Fruit fly (Drosophila melanogaster): Measurements from ENCODE around the gene CG31121.
A peak's percentile ranks its signal among the peaks of the same experiment; 100 is the strongest.

The CG31121 gene

dm6 chr3R:24878655-24879054 lies 15.8 kb downstream of the CG31121 start:
- TF ChIP-seq Rel (GFP tag; optimal IDR thresholded peaks at IDR 0.05) = no peak
- TF ChIP-seq Rel (tag; optimal IDR thresholded peaks at IDR 0.05) = peak; percentile 73
- no peak for TF ChIP-seq tai (GFP tag; optimal IDR thresholded peaks at IDR 0.05)
- no peak for TF ChIP-seq br (GFP tag; optimal IDR thresholded peaks at IDR 0.05)

- TF ChIP-seq Rel (GFP tag; optimal IDR thresholded peaks at IDR 0.05) (no peak), Rel (tag; optimal IDR thresholded peaks at IDR 0.05) (peak; percentile 99), Myc (optimal IDR thresholded peaks at IDR 0.05) (peak; percentile 54), rgr (GFP tag; optimal IDR thresholded peaks at IDR 0.05) (no peak)
Measured at dm6 chr3R:24876843-24877457, 17.5 kb downstream of the CG31121 start, which contains the start of the genes CG11089 and CG31381. Gene CG11089, plus strand, starts transcription at chr3R:24877045. Gene CG31381, plus strand, starts transcription at chr3R:24877045.

dm6 chr3R:24875939-24876842 lies 18.2 kb downstream of the CG31121 start, which contains the start of gene CG3744:
Gene CG3744, minus strand, starts transcription at chr3R:24876654.
- TF ChIP-seq Sp1 (GFP tag; optimal IDR thresholded peaks at IDR 0.05) = peak; percentile 81
- peak; percentile 53 for TF ChIP-seq GATAd (GFP tag; optimal IDR thresholded peaks at IDR 0.05)
- TF ChIP-seq dl (GFP tag; optimal IDR thresholded peaks at IDR 0.05; ENCODE audit: insufficient read depth in 1 of 2, partially characterized antibody in 2 of 2) = no peak
- no peak for TF ChIP-seq Myc (optimal IDR thresholded peaks at IDR 0.05)
- no peak for TF ChIP-seq sage (GFP tag; optimal IDR thresholded peaks at IDR 0.05)
- no peak for TF ChIP-seq tai (GFP tag; optimal IDR thresholded peaks at IDR 0.05)
- no peak for TF ChIP-seq lola (GFP tag; optimal IDR thresholded peaks at IDR 0.05)
- TF ChIP-seq rgr (GFP tag; optimal IDR thresholded peaks at IDR 0.05) = peak; percentile 81
- TF ChIP-seq jim (GFP tag; optimal IDR thresholded peaks at IDR 0.05) = peak; percentile 54
- no peak for TF ChIP-seq Jra (GFP tag; optimal IDR thresholded peaks at IDR 0.05)
- TF ChIP-seq OdsH (GFP tag; optimal IDR thresholded peaks at IDR 0.05) = peak; percentile 61
- no peak for TF ChIP-seq CrebA (GFP tag; optimal IDR thresholded peaks at IDR 0.05; ENCODE audit: borderline replicate concordance)
- peak; percentile 57 for TF ChIP-seq br (GFP tag; optimal IDR thresholded peaks at IDR 0.05)
- TF ChIP-seq Abd-B (GFP tag; optimal IDR thresholded peaks at IDR 0.05) = no peak
- TF ChIP-seq Mio (GFP tag; optimal IDR thresholded peaks at IDR 0.05) = no peak
- TF ChIP-seq Dif (GFP tag; optimal IDR thresholded peaks at IDR 0.05; ENCODE audit: partially characterized antibody) = no peak
- TF ChIP-seq Hnf4 (GFP tag; optimal IDR thresholded peaks at IDR 0.05) = no peak
- peak; percentile 68 for TF ChIP-seq ey (GFP tag; optimal IDR thresholded peaks at IDR 0.05)
- peak; percentile 88 for TF ChIP-seq woc (GFP tag; optimal IDR thresholded peaks at IDR 0.05)
- peak; percentile 59 for TF ChIP-seq fru (GFP tag; optimal IDR thresholded peaks at IDR 0.05)
- peak; percentile 78 for TF ChIP-seq h (GFP tag; optimal IDR thresholded peaks at IDR 0.05)
- peak in 1 of 2 experiments; percentile 87 for TF ChIP-seq foxo (GFP tag; optimal IDR thresholded peaks at IDR 0.05)
- TF ChIP-seq HLH106 (tag; optimal IDR thresholded peaks at IDR 0.05) = peak; percentile 90
- TF ChIP-seq dsf (GFP tag; optimal IDR thresholded peaks at IDR 0.05; ENCODE audit: borderline replicate concordance) = no peak
- TF ChIP-seq Hr78 (GFP tag; optimal IDR thresholded peaks at IDR 0.05) = no peak
- peak; percentile 70 for TF ChIP-seq N (GFP tag; optimal IDR thresholded peaks at IDR 0.05)
- TF ChIP-seq sv (GFP tag; optimal IDR thresholded peaks at IDR 0.05) = peak; percentile 86
- no peak for TF ChIP-seq Dfd (GFP tag; optimal IDR thresholded peaks at IDR 0.05)
- TF ChIP-seq psq (GFP tag; optimal IDR thresholded peaks at IDR 0.05) = peak; percentile 72
- no peak for TF ChIP-seq Vsx2 (GFP tag; optimal IDR thresholded peaks at IDR 0.05; ENCODE audit: partially characterized antibody)
- TF ChIP-seq CG32264 (GFP tag; optimal IDR thresholded peaks at IDR 0.05) = no peak
- TF ChIP-seq pan (optimal IDR thresholded peaks at IDR 0.05) = no peak
- TF ChIP-seq brk (GFP tag; optimal IDR thresholded peaks at IDR 0.05) = no peak
- no peak for TF ChIP-seq usp (GFP tag; optimal IDR thresholded peaks at IDR 0.05)
- no peak for TF ChIP-seq Rel (GFP tag; optimal IDR thresholded peaks at IDR 0.05)
- no peak for TF ChIP-seq Rel (tag; optimal IDR thresholded peaks at IDR 0.05)
- TF ChIP-seq dmrt93B (GFP tag; optimal IDR thresholded peaks at IDR 0.05) = peak; percentile 78
- TF ChIP-seq Hr83 (GFP tag; optimal IDR thresholded peaks at IDR 0.05; ENCODE audit: poor library complexity, severe bottlenecking) = peak; percentile 96
- peak; percentile 84 for TF ChIP-seq CG9705 (GFP tag; optimal IDR thresholded peaks at IDR 0.05)
